Fruit fly (Drosophila melanogaster) whole organism, embryonic: ENCODE results near the gene Phs.

ENCODE experiments used
- Bteb2 ChIP-seq: fragments of 200-800 bp; sonication (Bioruptor generic); optimal IDR thresholded peaks from 2 replicates; lab custom pipeline; 2016; ENCODE audit warnings: missing biosample characterization, missing genetic modification characterization
- CG10267 ChIP-seq: fragments of 200-800 bp; sonication (Bioruptor generic); optimal IDR thresholded peaks from 2 replicates; lab custom pipeline; 2018; ENCODE audit warnings: missing biosample characterization, mild to moderate bottlenecking, missing genetic modification characterization, moderate library complexity
- CG11696 ChIP-seq: fragments of 200-800 bp; sonication (Bioruptor generic); IDR thresholded peaks from 2 replicates; pipeline ENCODE4 v1.3.6; 2022; ENCODE audit warnings: missing biosample characterization, missing genetic modification characterization
- CG13624 ChIP-seq: fragments of 200-800 bp; sonication (Bioruptor generic); optimal IDR thresholded peaks from 2 replicates; lab custom pipeline; 2016; ENCODE audit warnings: missing biosample characterization, missing genetic modification characterization
- CG14860 ChIP-seq: fragments of 200-800 bp; sonication (Bioruptor generic); IDR thresholded peaks from 3 replicates; pipeline ENCODE4 v1.3.6; 2022; ENCODE audit warnings: missing biosample characterization, missing genetic modification characterization; ENCODE audit not compliant: partially characterized antibody
- CG1603 ChIP-seq: fragments of 200-800 bp; sonication (Bioruptor generic); optimal IDR thresholded peaks from 2 replicates; lab custom pipeline; 2019; ENCODE audit warnings: missing biosample characterization, mild to moderate bottlenecking, missing genetic modification characterization, moderate library complexity
- CG17385 ChIP-seq: fragments of 200-800 bp; sonication (Bioruptor generic); optimal IDR thresholded peaks from 3 replicates; lab custom pipeline; 2018; ENCODE audit warnings: missing biosample characterization, mild to moderate bottlenecking, missing genetic modification characterization
- CG18011 ChIP-seq: fragments of 200-800 bp; sonication (Bioruptor generic); optimal IDR thresholded peaks from 2 replicates; lab custom pipeline; 2017; ENCODE audit warnings: missing biosample characterization, missing genetic modification characterization, mild to moderate bottlenecking, moderate library complexity, missing genotype
- CG2678 ChIP-seq: fragments of 200-800 bp; sonication (Bioruptor generic); optimal IDR thresholded peaks from 3 replicates; lab custom pipeline; 2019; ENCODE audit warnings: missing biosample characterization, mild to moderate bottlenecking, missing genetic modification characterization, moderate library complexity
- CG2889 ChIP-seq: fragments of 200-800 bp; sonication (Bioruptor generic); IDR thresholded peaks from 3 replicates; pipeline ENCODE4 v1.3.6; 2022; ENCODE audit warnings: missing biosample characterization, missing genetic modification characterization
- CG31365 ChIP-seq: fragments of 200-800 bp; sonication (Bioruptor generic); optimal IDR thresholded peaks from 2 replicates; lab custom pipeline; 2018; ENCODE audit warnings: missing biosample characterization, mild to moderate bottlenecking, missing genetic modification characterization
- CG33557 ChIP-seq: fragments of 200-800 bp; sonication (Bioruptor generic); optimal IDR thresholded peaks from 2 replicates; lab custom pipeline; 2019; ENCODE audit warnings: missing biosample characterization, mild to moderate bottlenecking, missing genetic modification characterization, moderate library complexity
- CG3726 ChIP-seq: fragments of 200-800 bp; sonication (Bioruptor generic); IDR thresholded peaks from 3 replicates; pipeline ENCODE4, ENCODE4 v1.3.6; 2022; ENCODE audit warnings: missing biosample characterization, missing genetic modification characterization
- CG6254 ChIP-seq: fragments of 200-800 bp; sonication (Bioruptor generic); optimal IDR thresholded peaks from 3 replicates; lab custom pipeline; 2017; ENCODE audit warnings: mild to moderate bottlenecking, missing biosample characterization, missing genetic modification reagents, missing genetic modification characterization
- CG6813 ChIP-seq: fragments of 200-800 bp; sonication (Bioruptor generic); optimal IDR thresholded peaks from 2 replicates; lab custom pipeline; 2017; ENCODE audit warnings: missing biosample characterization, missing genetic modification characterization, mild to moderate bottlenecking, moderate library complexity, missing genetic modification reagents
- CG7839 ChIP-seq: fragments of 200-800 bp; sonication (Bioruptor generic); optimal IDR thresholded peaks from 3 replicates; lab custom pipeline; 2018; ENCODE audit warnings: missing biosample characterization, mild to moderate bottlenecking, missing genetic modification characterization, moderate library complexity
- CTCF ChIP-seq: fragments of 200-800 bp; sonication (Bioruptor generic); optimal IDR thresholded peaks from 2 replicates; lab custom pipeline; 2017; ENCODE audit warnings: missing biosample characterization, mild to moderate bottlenecking, missing genetic modification characterization, moderate library complexity
- Dfd ChIP-seq, 2 experiments: fragments of >200 bp; optimal IDR thresholded peaks; 2 replicates each; lab custom pipeline; 2017; ENCODE audit warnings: missing biosample characterization in 2 of 2, missing genetic modification characterization in 2 of 2
- Dip2 ChIP-seq: fragments of 200-800 bp; sonication (Bioruptor generic); IDR thresholded peaks from 2 replicates; pipeline ENCODE4 v1.3.6; 2022; ENCODE audit warnings: missing biosample characterization, missing genetic modification characterization
- Dll ChIP-seq: fragments of 200-800 bp; sonication (Bioruptor generic); IDR thresholded peaks from 4 replicates; pipeline ENCODE4 v1.3.6; 2022; ENCODE audit warnings: missing biosample characterization, missing genetic modification characterization; ENCODE audit not compliant: partially characterized antibody
- Doc2 ChIP-seq: fragments of 200-800 bp; sonication (Bioruptor generic); IDR thresholded peaks from 2 replicates; pipeline ENCODE4 v1.3.6; 2022; ENCODE audit warnings: missing biosample characterization, missing genetic modification characterization
- Ets97D ChIP-seq: fragments of 200-800 bp; sonication (Bioruptor generic); optimal IDR thresholded peaks from 3 replicates; lab custom pipeline; 2016; ENCODE audit warnings: missing biosample characterization, missing genetic modification characterization
- HLHmδ ChIP-seq: fragments of 200-800 bp; sonication (Bioruptor generic); optimal IDR thresholded peaks from 2 replicates; lab custom pipeline; 2018; ENCODE audit warnings: missing biosample characterization, mild to moderate bottlenecking, missing genetic modification characterization, moderate library complexity
- Hey ChIP-seq: fragments of 200-800 bp; sonication (Bioruptor generic); optimal IDR thresholded peaks from 3 replicates; lab custom pipeline; 2018; ENCODE audit warnings: missing biosample characterization, mild to moderate bottlenecking, missing genetic modification characterization
- Lhr ChIP-seq: fragments of 200-800 bp; sonication (Bioruptor generic); optimal IDR thresholded peaks from 3 replicates; lab custom pipeline; 2017; ENCODE audit warnings: mild to moderate bottlenecking, missing biosample characterization, missing genetic modification reagents, missing genetic modification characterization
- Med ChIP-seq: fragments of 200-800 bp; sonication (Bioruptor generic); peaks from one replicate; lab custom pipeline; 2016; ENCODE audit warnings: missing biosample characterization, missing genetic modification characterization, mild to moderate bottlenecking, inconsistent platforms, moderate library complexity
- NfI ChIP-seq: fragments of 200-800 bp; sonication (Bioruptor generic); optimal IDR thresholded peaks from 3 replicates; lab custom pipeline; 2018; ENCODE audit warnings: missing biosample characterization, mild to moderate bottlenecking, missing genetic modification characterization, moderate library complexity
- PHDP ChIP-seq: fragments of 200-800 bp; sonication (Bioruptor generic); optimal IDR thresholded peaks from 3 replicates; lab custom pipeline; 2018; ENCODE audit warnings: missing biosample characterization, mild to moderate bottlenecking, missing genetic modification characterization, moderate library complexity
- Poxn ChIP-seq: fragments of 200-800 bp; sonication (Bioruptor generic); IDR thresholded peaks from 2 replicates; pipeline ENCODE4 v1.3.6; 2022; ENCODE audit warnings: missing biosample characterization, missing genetic modification characterization
- Taf1 ChIP-seq: fragments of 200-800 bp; sonication (Bioruptor generic); IDR thresholded peaks from 2 replicates; pipeline ENCODE4 v1.3.6; 2022; ENCODE audit warnings: missing biosample characterization, missing genetic modification characterization
- al ChIP-seq: fragments of 200-800 bp; sonication (Bioruptor generic); IDR thresholded peaks from 2 replicates; pipeline ENCODE4 v1.3.6; 2022; ENCODE audit warnings: missing biosample characterization, missing genetic modification characterization
- bsh ChIP-seq, 2 experiments: fragments of 200-800 bp; sonication (Bioruptor generic); optimal IDR thresholded peaks; 2 replicates each; lab custom pipeline; 2017 to 2018; ENCODE audit warnings: mild to moderate bottlenecking in 2 of 2, missing biosample characterization in 2 of 2, missing genetic modification characterization in 2 of 2, moderate library complexity in 1 of 2
- cg ChIP-seq: fragments of 200-800 bp; sonication (Bioruptor generic); optimal IDR thresholded peaks from 3 replicates; lab custom pipeline; 2019; ENCODE audit warnings: missing biosample characterization, mild to moderate bottlenecking, missing genetic modification characterization, moderate library complexity
- chinmo ChIP-seq: fragments of 200-800 bp; sonication (Bioruptor generic); IDR thresholded peaks from 4 replicates; pipeline ENCODE4 v1.3.6; 2022; ENCODE audit warnings: missing biosample characterization, missing genetic modification characterization; ENCODE audit not compliant: partially characterized antibody
- ci ChIP-seq: fragments of 200-800 bp; sonication (Bioruptor generic); IDR thresholded peaks from 3 replicates; pipeline ENCODE4 v1.3.6; 2022; ENCODE audit warnings: missing biosample characterization, missing genetic modification characterization
- dmrt11E ChIP-seq: fragments of 200-800 bp; sonication (Bioruptor generic); optimal IDR thresholded peaks from 3 replicates; lab custom pipeline; 2018; ENCODE audit warnings: missing biosample characterization, mild to moderate bottlenecking, missing genetic modification characterization, moderate library complexity
- dpn ChIP-seq, 2 experiments: fragments of 200-800 bp; sonication (Bioruptor generic); optimal IDR thresholded peaks; 3 replicates each; lab custom pipeline; 2016; ENCODE audit warnings: missing biosample characterization in 2 of 2, missing genetic modification characterization in 2 of 2
- gfzf ChIP-seq: fragments of 200-800 bp; sonication (Bioruptor generic); optimal IDR thresholded peaks from 2 replicates; lab custom pipeline; 2016; ENCODE audit warnings: missing biosample characterization, mild to moderate bottlenecking, missing genetic modification characterization, moderate library complexity
- grau ChIP-seq: fragments of 200-800 bp; optimal IDR thresholded peaks from 3 replicates; lab custom pipeline; 2019; ENCODE audit warnings: missing biosample characterization, mild to moderate bottlenecking, missing genetic modification characterization, moderate library complexity
- gt ChIP-seq: fragments of 200-800 bp; sonication (Bioruptor generic); IDR thresholded peaks from 2 replicates; pipeline ENCODE4 v1.3.6; 2022; ENCODE audit warnings: missing biosample characterization, missing genetic modification characterization
- insv ChIP-seq, 2 experiments: fragments of 200-800 bp; sonication (Bioruptor generic); optimal IDR thresholded peaks; 3 replicates each; lab custom pipeline; 2016 to 2018; ENCODE audit warnings: missing biosample characterization in 2 of 2, missing genetic modification characterization in 2 of 2
- lab ChIP-seq: fragments of 200-800 bp; sonication (Bioruptor generic); optimal IDR thresholded peaks from 3 replicates; lab custom pipeline; 2017; ENCODE audit warnings: missing biosample characterization, missing genetic modification characterization, mild to moderate bottlenecking, moderate library complexity, missing genetic modification reagents
- mirr ChIP-seq: fragments of 200-800 bp; sonication (Bioruptor generic); optimal IDR thresholded peaks from 3 replicates; lab custom pipeline; 2018; ENCODE audit warnings: missing biosample characterization, mild to moderate bottlenecking, missing genetic modification characterization
- pita ChIP-seq: fragments of 200-800 bp; sonication (Bioruptor generic); optimal IDR thresholded peaks from 2 replicates; lab custom pipeline; 2017; ENCODE audit warnings: missing biosample characterization, mild to moderate bottlenecking, missing genetic modification characterization
- pzg ChIP-seq: fragments of 200-800 bp; sonication (Bioruptor generic); optimal IDR thresholded peaks from 3 replicates; lab custom pipeline; 2018; ENCODE audit warnings: missing biosample characterization, mild to moderate bottlenecking, missing genetic modification characterization, moderate library complexity
- schlank ChIP-seq: fragments of 200-800 bp; sonication (Bioruptor generic); optimal IDR thresholded peaks from 2 replicates; lab custom pipeline; 2018; ENCODE audit warnings: missing biosample characterization, mild to moderate bottlenecking, missing genetic modification characterization
- sens ChIP-seq: fragments of 200-800 bp; sonication (Bioruptor generic); peaks from one replicate; lab custom pipeline; 2016; ENCODE audit warnings: missing biosample characterization, missing genetic modification characterization
- sens-2 ChIP-seq: fragments of 200-800 bp; sonication (Bioruptor generic); IDR thresholded peaks from 2 replicates; pipeline ENCODE4 v1.3.6; 2022; ENCODE audit warnings: missing biosample characterization, missing genetic modification characterization
- slp2 ChIP-seq: fragments of 200-800 bp; sonication (Bioruptor generic); optimal IDR thresholded peaks from 2 replicates; lab custom pipeline; 2016; ENCODE audit warnings: missing biosample characterization, missing genetic modification characterization
- so ChIP-seq: fragments of 200-800 bp; sonication (Bioruptor generic); IDR thresholded peaks from 3 replicates; pipeline ENCODE4 v1.3.6; 2022; ENCODE audit warnings: missing biosample characterization, missing genetic modification characterization
- sqz ChIP-seq: fragments of 200-800 bp; sonication (Bioruptor generic); optimal IDR thresholded peaks from 3 replicates; lab custom pipeline; 2018; ENCODE audit warnings: missing biosample characterization, mild to moderate bottlenecking, missing genetic modification characterization
- stwl ChIP-seq: fragments of 200-800 bp; sonication (Bioruptor generic); optimal IDR thresholded peaks from 3 replicates; lab custom pipeline; 2018; ENCODE audit warnings: missing biosample characterization, mild to moderate bottlenecking, missing genetic modification characterization, moderate library complexity

Phs gene

DNA sequence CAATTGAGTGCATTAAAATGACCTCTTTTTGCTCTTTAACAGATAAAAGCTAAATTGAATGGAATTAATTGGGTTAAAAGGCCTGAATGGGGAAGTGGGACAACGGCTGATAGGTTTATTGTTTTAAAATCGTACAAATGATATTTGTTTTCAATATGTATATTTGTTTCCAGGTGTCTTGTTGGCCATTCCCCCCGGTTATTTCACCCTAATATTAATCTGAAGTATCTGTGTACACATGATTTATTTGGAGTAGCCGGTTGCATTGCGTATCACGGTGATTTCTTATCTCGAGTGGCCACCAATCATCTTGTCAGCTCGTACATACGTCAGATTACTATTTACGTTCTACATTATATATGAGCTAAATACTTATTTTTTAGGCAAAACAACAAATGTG, 16.7 kb downstream of the Phs start (continued):
- no peak for TF ChIP-seq Dip2 (GFP tag; lab: Robert Waterston, UW)
- TF ChIP-seq schlank (tag; lab: Kevin White, UChicago), result no peak
- no peak for TF ChIP-seq CG6254 (GFP tag; lab: Kevin White, UChicago)
- no peak for TF ChIP-seq slp2 (GFP tag; lab: Kevin White, UChicago)
- TF ChIP-seq CG11696 (GFP tag; lab: Robert Waterston, UW), result no peak
- no peak for TF ChIP-seq PHDP
- TF ChIP-seq lab, result peak; percentile 29
- TF ChIP-seq CG33557 (GFP tag; lab: Kevin White, UChicago), result peak; percentile 2
- no peak for TF ChIP-seq Doc2 (GFP tag; lab: Robert Waterston, UW)
- TF ChIP-seq dpn (GFP tag; optimal IDR thresholded peaks at IDR 0.05; lab: Kevin White, UChicago), result no peak
- no peak for TF ChIP-seq CG7839 (tag; lab: Kevin White, UChicago)
- TF ChIP-seq gt (GFP tag; lab: Robert Waterston, UW), result no peak
- no peak for TF ChIP-seq sens-2
- TF ChIP-seq pzg (GFP tag; lab: Kevin White, UChicago), result no peak
- TF ChIP-seq HLHmδ (GFP tag; lab: Kevin White, UChicago), result no peak
- TF ChIP-seq CG18011 (GFP tag; lab: Kevin White, UChicago), result no peak
- TF ChIP-seq CG1603 (tag; lab: Kevin White, UChicago), result peak; percentile 20
- TF ChIP-seq CG14860 (GFP tag; lab: Robert Waterston, UW), result no peak
- no peak for TF ChIP-seq al (GFP tag; lab: Robert Waterston, UW)
- TF ChIP-seq CG13624 (GFP tag; lab: Kevin White, UChicago), result no peak
- no peak for TF ChIP-seq CG31365
- TF ChIP-seq CG2678, result peak; percentile 5
- no peak for TF ChIP-seq Poxn (GFP tag; lab: Robert Waterston, UW)
- no peak for TF ChIP-seq Taf1 (GFP tag; lab: Robert Waterston, UW)
- TF ChIP-seq mirr (GFP tag; lab: Kevin White, UChicago), result peak; percentile 39
- no peak for TF ChIP-seq Dfd (GFP tag; optimal IDR thresholded peaks at IDR 0.05; lab: Kevin White, UChicago)
- peak; percentile 65; the same call in 2 of the 4 replicates for TF ChIP-seq chinmo
- TF ChIP-seq CG6813, result no peak
- TF ChIP-seq CG2889 (GFP tag; lab: Robert Waterston, UW), result no peak
- peak; percentile 9 for TF ChIP-seq Hey (tag; lab: Kevin White, UChicago)

DNA sequence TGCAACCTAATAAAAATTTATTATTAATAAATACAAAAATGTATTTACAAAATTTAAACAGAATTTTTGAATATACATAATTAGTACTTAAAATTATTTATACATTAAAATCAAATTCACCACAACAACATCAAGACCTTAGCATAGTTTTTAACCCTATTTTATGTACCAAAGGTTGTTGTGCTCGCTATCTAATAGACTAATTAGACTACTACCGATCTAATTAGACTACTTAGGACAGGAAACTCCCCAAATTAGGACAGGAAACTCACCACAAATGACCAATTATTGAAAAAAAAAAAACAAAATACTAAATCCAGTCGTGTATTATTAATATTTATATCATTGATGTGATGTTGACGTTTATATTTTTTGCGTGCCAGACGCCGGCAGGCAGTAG, 17.3 kb downstream of the Phs start:
- peak; percentile 67 for TF ChIP-seq Ets97D
- peak; percentile 20 for TF ChIP-seq dmrt11E (tag; lab: Kevin White, UChicago)
- no peak for TF ChIP-seq cg
- peak; percentile 23 for TF ChIP-seq NfI (GFP tag; lab: Kevin White, UChicago)
- peak; percentile 15 for TF ChIP-seq Med (GFP tag; lab: Kevin White, UChicago)
- peak in 1 of 2 experiments; percentile 29 for TF ChIP-seq bsh (GFP tag; optimal IDR thresholded peaks at IDR 0.05; lab: Kevin White, UChicago)
- TF ChIP-seq CG17385 (GFP tag; lab: Kevin White, UChicago), result peak; percentile 1
- peak; percentile 35 for TF ChIP-seq sqz (GFP tag; lab: Kevin White, UChicago)
- TF ChIP-seq CG10267 (tag; lab: Kevin White, UChicago), result peak; percentile 4
- TF ChIP-seq sens, result peak; percentile 71
- peak; percentile 76 for TF ChIP-seq pita (GFP tag; lab: Kevin White, UChicago)
- peak; percentile 54; the same call in 2 of the 3 replicates for TF ChIP-seq ci (GFP tag; lab: Robert Waterston, UW)
- peak; percentile 44 for TF ChIP-seq gfzf (GFP tag; lab: Kevin White, UChicago)
- peak; percentile 50 for TF ChIP-seq CTCF (GFP tag; lab: Kevin White, UChicago)
- peak; percentile 65 to 96 for TF ChIP-seq insv (GFP tag; optimal IDR thresholded peaks at IDR 0.05; lab: Kevin White, UChicago)
- TF ChIP-seq Lhr (GFP tag; lab: Kevin White, UChicago), result peak; percentile 27
- no peak for TF ChIP-seq so (GFP tag; lab: Robert Waterston, UW)
- no peak for TF ChIP-seq CG3726 (GFP tag; lab: Robert Waterston, UW)
- TF ChIP-seq Bteb2 (GFP tag; lab: Kevin White, UChicago), result no peak
- peak; percentile 20 for TF ChIP-seq grau (tag; lab: Kevin White, UChicago)
- TF ChIP-seq Dll, result 0 out of 4 replicates have a peak, but pooled peaks have one; percentile 21
- TF ChIP-seq stwl (tag; lab: Kevin White, UChicago), result peak; percentile 77
